Worm (Caenorhabditis elegans): Measurements from ENCODE around the gene hcp-1.
"Not testable (repeated sequence)": the region's sequence is repeated elsewhere in the genome, so short reads cannot be mapped to it uniquely, and the experiment has no call there.

Gene hcp-1

DNA sequence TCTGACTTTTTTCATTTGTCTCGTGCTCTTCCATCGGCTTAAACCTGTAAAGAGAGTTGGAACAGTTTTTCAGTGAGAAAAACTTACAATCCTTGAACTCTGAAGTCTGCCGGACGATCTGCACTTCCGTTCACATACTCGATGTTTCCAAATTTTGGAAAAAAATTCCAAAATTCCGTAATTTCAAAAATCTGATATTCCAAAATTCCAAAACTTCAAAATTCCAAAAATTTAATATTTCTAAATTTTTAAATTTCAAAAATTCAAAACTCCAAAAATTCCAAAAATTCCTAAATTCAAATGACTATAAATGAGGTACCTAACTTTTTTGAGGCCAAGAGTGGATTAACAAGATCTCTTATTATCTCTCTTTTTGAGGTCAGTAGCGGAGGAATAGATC is 17.4 kb upstream of the hcp-1 start, which contains the start of gene EGAP9.4:
Gene EGAP9.4, plus strand, starts transcription at position 301 of the 400 bp plus-strand sequence.
- TF ChIP-seq ceh-36 (tag; optimal IDR thresholded peaks at IDR 0.05) (no peak), scrt-1 (GFP tag; IDR thresholded peaks at IDR 0.05) (no peak), flt-1 (GFP tag; IDR thresholded peaks at IDR 0.05) (no peak), tra-4 (tag; optimal IDR thresholded peaks at IDR 0.05) (no peak), tbx-37 (GFP tag; conservative IDR thresholded peaks at IDR 0.05) (no peak), sea-1 (GFP tag; conservative IDR thresholded peaks at IDR 0.05) (no peak), hnd-1 (tag; optimal IDR thresholded peaks at IDR 0.05) (no peak), hmg-4 (GFP tag; optimal IDR thresholded peaks at IDR 0.05) (no peak), ama-1 (optimal IDR thresholded peaks at IDR 0.05) (no peak), ceh-13 (GFP tag; optimal IDR thresholded peaks at IDR 0.05) (no peak), hmbx-1 (tag; optimal IDR thresholded peaks at IDR 0.05) (no peak), ets-7 (tag; optimal IDR thresholded peaks at IDR 0.05) (no peak), tbx-11 (GFP tag; IDR thresholded peaks at IDR 0.05) (no peak)

DNA sequence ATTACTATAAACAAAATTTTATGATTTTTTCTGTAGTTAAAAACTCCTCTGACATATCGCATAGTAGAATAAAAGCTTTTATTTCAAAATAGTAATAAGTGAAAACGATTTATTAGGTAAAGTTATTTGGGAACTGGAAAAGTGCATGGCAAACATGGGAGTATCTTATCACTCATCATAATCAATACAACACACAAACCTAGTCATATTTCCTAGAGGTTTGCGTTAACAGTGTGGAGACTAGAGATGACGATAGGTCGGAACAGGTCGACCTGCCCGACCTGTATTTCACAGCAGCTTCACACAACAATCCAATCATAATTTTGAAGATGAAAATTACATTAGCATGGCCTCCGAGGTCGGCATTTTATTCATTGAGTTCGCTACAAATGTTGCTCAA is 14.0 kb upstream of the hcp-1 start, which contains the start of gene EGAP9.3:
Gene EGAP9.3, minus strand, starts transcription at position 131 of the 400 bp plus-strand sequence.
- TF ChIP-seq flt-1 (GFP tag; IDR thresholded peaks at IDR 0.05) = no peak
- no peak for TF ChIP-seq ceh-36 (tag; optimal IDR thresholded peaks at IDR 0.05)
- TF ChIP-seq pes-1 (GFP tag; IDR thresholded peaks at IDR 0.05) = no peak
- TF ChIP-seq tbx-11 (GFP tag; IDR thresholded peaks at IDR 0.05) = no peak
- no peak for TF ChIP-seq scrt-1 (GFP tag; IDR thresholded peaks at IDR 0.05)
- TF ChIP-seq hnd-1 (tag; optimal IDR thresholded peaks at IDR 0.05) = no peak
- TF ChIP-seq hmbx-1 (tag; optimal IDR thresholded peaks at IDR 0.05) = no peak
- TF ChIP-seq aly-1 (tag; optimal IDR thresholded peaks at IDR 0.05) = no peak
- no peak for TF ChIP-seq tra-4 (tag; optimal IDR thresholded peaks at IDR 0.05)
- TF ChIP-seq B0310.2 (tag; optimal IDR thresholded peaks at IDR 0.05) = no peak
- no peak for TF ChIP-seq ama-1 (optimal IDR thresholded peaks at IDR 0.05)
- TF ChIP-seq ceh-13 (GFP tag; optimal IDR thresholded peaks at IDR 0.05) = no peak
- TF ChIP-seq hmg-4 (GFP tag; optimal IDR thresholded peaks at IDR 0.05) = no peak
- TF ChIP-seq sea-1 (GFP tag; conservative IDR thresholded peaks at IDR 0.05) = no peak
- TF ChIP-seq ets-7 (tag; optimal IDR thresholded peaks at IDR 0.05) = no peak
- TF ChIP-seq tbx-37 (GFP tag; conservative IDR thresholded peaks at IDR 0.05) = no peak
- TF ChIP-seq F13C5.2 (tag; optimal IDR thresholded peaks at IDR 0.05) = no peak

DNA sequence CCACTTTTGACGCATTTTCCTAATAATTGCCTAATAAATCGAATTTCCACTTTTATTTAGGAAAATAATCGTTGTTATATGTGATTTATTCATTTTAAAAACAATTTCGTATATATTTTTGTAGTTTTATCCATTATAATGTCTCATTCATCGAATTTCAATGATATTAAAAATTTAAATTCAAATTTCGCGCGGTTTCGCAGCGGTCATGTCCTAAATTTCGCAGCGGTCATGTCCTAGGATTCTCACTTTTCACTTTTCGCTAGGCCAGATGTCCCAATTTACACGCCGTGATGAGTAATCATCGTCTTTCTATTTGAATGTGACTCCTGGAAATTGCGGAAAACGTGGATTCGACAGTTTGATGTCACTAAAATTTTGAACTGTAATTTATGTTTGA is 12.2 kb upstream of the hcp-1 start, which contains the start of gene ZK1055.4:
Gene ZK1055.4, plus strand, starts transcription at position 301 of the 400 bp plus-strand sequence.
- TF ChIP-seq B0310.2 (tag; optimal IDR thresholded peaks at IDR 0.05); tbx-11 (GFP tag; IDR thresholded peaks at IDR 0.05); aly-1 (tag; optimal IDR thresholded peaks at IDR 0.05): not testable (repeated sequence)

ce11 chrV:6590283-6590682 is 3.7 kb upstream of the hcp-1 start, which contains the start of gene ZK1055.2:
TSS of gene ZK1055.2 (plus strand) at chrV:6590583.
- no peak for TF ChIP-seq sea-1 (GFP tag; conservative IDR thresholded peaks at IDR 0.05)
- no peak for TF ChIP-seq hnd-1 (tag; optimal IDR thresholded peaks at IDR 0.05)
- TF ChIP-seq hmbx-1 (tag; optimal IDR thresholded peaks at IDR 0.05) = no peak
- TF ChIP-seq tbx-37 (GFP tag; conservative IDR thresholded peaks at IDR 0.05) = no peak
- TF ChIP-seq ama-1 (optimal IDR thresholded peaks at IDR 0.05) = no peak
- no peak for TF ChIP-seq scrt-1 (GFP tag; IDR thresholded peaks at IDR 0.05)
- TF ChIP-seq ets-7 (tag; optimal IDR thresholded peaks at IDR 0.05) = no peak
- no peak for TF ChIP-seq ceh-13 (GFP tag; optimal IDR thresholded peaks at IDR 0.05)
- no peak for TF ChIP-seq tra-4 (tag; optimal IDR thresholded peaks at IDR 0.05)
- no peak for TF ChIP-seq ceh-36 (tag; optimal IDR thresholded peaks at IDR 0.05)
- no peak for TF ChIP-seq hmg-4 (GFP tag; optimal IDR thresholded peaks at IDR 0.05)
- TF ChIP-seq pes-1 (GFP tag; IDR thresholded peaks at IDR 0.05) = no peak
- no peak for TF ChIP-seq aly-1 (tag; optimal IDR thresholded peaks at IDR 0.05)
- TF ChIP-seq tbx-11 (GFP tag; IDR thresholded peaks at IDR 0.05) = no peak
- no peak for TF ChIP-seq B0310.2 (tag; optimal IDR thresholded peaks at IDR 0.05)
- TF ChIP-seq F13C5.2 (tag; optimal IDR thresholded peaks at IDR 0.05) = no peak

DNA sequence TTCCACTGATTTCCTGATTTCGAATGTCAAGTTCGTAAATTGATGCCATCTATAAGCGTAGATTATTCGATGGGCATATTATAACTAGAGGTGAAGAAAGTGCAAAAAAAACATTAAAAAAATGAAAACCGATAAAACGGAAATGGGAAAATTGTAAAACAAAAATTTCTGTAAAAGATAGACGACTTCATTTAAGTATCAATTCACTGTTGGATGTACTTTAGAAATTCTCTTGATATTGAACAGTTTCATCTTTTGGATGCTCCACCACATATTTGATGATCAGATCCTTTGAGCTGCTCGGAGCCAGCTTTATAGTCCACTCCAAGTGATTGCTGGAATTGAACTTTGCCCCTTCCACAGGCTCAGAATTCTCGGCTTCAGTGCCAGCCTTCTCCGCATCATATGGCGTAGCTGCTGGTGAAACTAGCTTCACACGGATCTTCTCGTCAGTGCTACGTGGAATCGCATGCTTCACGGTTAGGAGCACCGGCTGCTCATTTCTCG is 8.6 kb downstream of the hcp-1 start, which contains the start of gene ZK1055.6:
Gene ZK1055.6, minus strand, starts transcription at position 51 of the 507 bp plus-strand sequence.
- no peak for TF ChIP-seq ets-7 (tag; optimal IDR thresholded peaks at IDR 0.05)
- TF ChIP-seq pes-1 (GFP tag; IDR thresholded peaks at IDR 0.05) = no peak
- no peak for TF ChIP-seq tbx-11 (GFP tag; IDR thresholded peaks at IDR 0.05)
- TF ChIP-seq hmbx-1 (tag; optimal IDR thresholded peaks at IDR 0.05) = no peak
- TF ChIP-seq B0310.2 (tag; optimal IDR thresholded peaks at IDR 0.05) = no peak
- no peak for TF ChIP-seq ceh-36 (tag; optimal IDR thresholded peaks at IDR 0.05)
- TF ChIP-seq hmg-4 (GFP tag; optimal IDR thresholded peaks at IDR 0.05) = no peak
- no peak for TF ChIP-seq sea-1 (GFP tag; conservative IDR thresholded peaks at IDR 0.05)
- no peak for TF ChIP-seq aly-1 (tag; optimal IDR thresholded peaks at IDR 0.05)
- no peak for TF ChIP-seq F13C5.2 (tag; optimal IDR thresholded peaks at IDR 0.05)
- TF ChIP-seq tbx-37 (GFP tag; conservative IDR thresholded peaks at IDR 0.05) = no peak
- no peak for TF ChIP-seq ceh-13 (GFP tag; optimal IDR thresholded peaks at IDR 0.05)
- TF ChIP-seq ama-1 (optimal IDR thresholded peaks at IDR 0.05) = no peak
- TF ChIP-seq flt-1 (GFP tag; IDR thresholded peaks at IDR 0.05) = no peak
- TF ChIP-seq scrt-1 (GFP tag; IDR thresholded peaks at IDR 0.05) = no peak
- no peak for TF ChIP-seq tra-4 (tag; optimal IDR thresholded peaks at IDR 0.05)
- TF ChIP-seq hnd-1 (tag; optimal IDR thresholded peaks at IDR 0.05) = no peak

DNA sequence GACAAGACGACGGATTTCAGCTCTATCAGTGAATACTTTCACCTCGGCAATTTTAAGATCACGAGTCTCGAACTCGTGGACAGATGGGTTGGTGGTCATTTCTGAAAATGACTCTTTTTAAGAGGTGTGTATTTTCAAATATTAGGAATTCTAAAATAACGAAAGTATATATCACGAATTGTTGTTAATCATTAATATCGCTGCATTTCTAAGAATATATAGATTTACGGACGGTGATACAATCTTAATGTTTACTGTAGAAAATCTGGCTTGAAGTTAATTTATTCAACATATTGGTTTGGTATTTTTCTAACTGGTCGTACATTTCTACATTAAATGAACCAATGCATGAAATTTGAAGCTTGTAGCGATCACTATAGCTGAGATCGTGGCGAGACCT is 11.3 kb downstream of the hcp-1 start, which contains the start of gene ZK1055.7:
Gene ZK1055.7, minus strand, starts transcription at position 101 of the 400 bp plus-strand sequence.
- no peak for TF ChIP-seq ceh-13 (GFP tag; optimal IDR thresholded peaks at IDR 0.05)
- no peak for TF ChIP-seq pes-1 (GFP tag; IDR thresholded peaks at IDR 0.05)

- TF ChIP-seq tbx-11 (GFP tag; IDR thresholded peaks at IDR 0.05) = no peak
- no peak for TF ChIP-seq flt-1 (GFP tag; IDR thresholded peaks at IDR 0.05)
These were observed 12.2 kb downstream of the hcp-1 start for ce11 chrV:6606197-6606596.

DNA sequence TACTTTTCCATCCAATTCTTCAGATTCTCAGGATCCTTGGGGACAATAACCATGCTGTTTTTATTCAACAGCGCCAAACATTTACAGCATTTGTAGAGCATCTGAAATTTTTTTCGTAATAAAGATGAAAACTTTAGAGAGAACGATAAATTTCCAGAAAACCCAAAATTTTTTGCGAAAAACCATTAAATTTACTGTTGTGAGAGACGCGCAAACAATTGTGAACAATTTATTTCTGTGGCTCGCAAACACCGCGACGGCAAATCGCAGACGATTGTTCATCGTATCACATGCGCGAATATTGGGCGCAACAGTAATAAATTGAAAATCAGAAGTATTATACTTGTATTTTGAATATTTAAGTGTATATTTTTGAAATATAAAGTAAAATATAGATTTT is 17.1 kb downstream of the hcp-1 start, which contains the start of gene gon-14:
Gene gon-14, minus strand, starts transcription at position 101 of the 400 bp plus-strand sequence.
- TF ChIP-seq tbx-37 (GFP tag; conservative IDR thresholded peaks at IDR 0.05) (no peak), flt-1 (GFP tag; IDR thresholded peaks at IDR 0.05) (no peak), pes-1 (GFP tag; IDR thresholded peaks at IDR 0.05) (no peak), ets-7 (tag; optimal IDR thresholded peaks at IDR 0.05) (no peak), sea-1 (GFP tag; conservative IDR thresholded peaks at IDR 0.05) (no peak), hmbx-1 (tag; optimal IDR thresholded peaks at IDR 0.05) (no peak), scrt-1 (GFP tag; IDR thresholded peaks at IDR 0.05) (no peak)

Data from whole organism, early embryonic.